Worm (Caenorhabditis elegans) whole organism, young adult: ENCODE measurements around the gene nhr-237.

Experiments used
- lsl-1 ChIP-seq: fragments of 200-800 bp; sonication (Bioruptor generic); optimal IDR thresholded peaks from 2 replicates; lab custom pipeline; 2018; ENCODE audit warnings: mild to moderate bottlenecking, missing genetic modification characterization, moderate library complexity, missing compliant biosample characterization
- madf-6 ChIP-seq: fragments of 200-800 bp; sonication (Bioruptor generic); IDR thresholded peaks from 2 replicates; pipeline ENCODE4 v1.3.6; 2022; ENCODE audit warnings: missing genetic modification reagents, missing genetic modification characterization, missing compliant biosample characterization
- xnd-1 ChIP-seq: sonication (generic microtip); optimal IDR thresholded peaks from 2 replicates; lab custom pipeline; 2016; ENCODE audit warnings: missing genotype, missing genetic modification reagents, missing genetic modification characterization, missing compliant biosample characterization

- TF ChIP-seq madf-6 (GFP tag; lab: Robert Waterston, UW) (no peak), xnd-1 (tag; lab: Kevin White, UChicago) (no peak), lsl-1 (GFP tag; lab: Kevin White, UChicago) (no peak)
Observed at ce11 chrV:1586906-1587305, 39.7 kb downstream of the nhr-237 start, which contains the start of gene F16B4.6.
